Worm (Caenorhabditis elegans) whole organism, L2 larva: Measurements from ENCODE around the gene F13H10.3.

Experiments used
- C34F6.9 ChIP-seq: fragments of 150-350 bp; optimal IDR thresholded peaks from 2 replicates; lab custom pipeline; 2014; ENCODE audit warnings: missing biosample characterization, missing genetic modification characterization
- F13H6.1 ChIP-seq: sonication (generic microtip); optimal IDR thresholded peaks from 2 replicates; lab custom pipeline; 2016; ENCODE audit warnings: missing genetic modification characterization, missing compliant biosample characterization
- R02D3.7 ChIP-seq: fragments of 150-350 bp; optimal IDR thresholded peaks from 2 replicates; lab custom pipeline; 2014; ENCODE audit warnings: missing biosample characterization, missing genetic modification characterization
- Y55F3AM.14 ChIP-seq: fragments of 200-800 bp; sonication (Bioruptor generic); optimal IDR thresholded peaks from 2 replicates; lab custom pipeline; 2018; ENCODE audit warnings: mild to moderate bottlenecking, missing genetic modification characterization, missing compliant biosample characterization
- ZK546.5 ChIP-seq: sonication (generic microtip); optimal IDR thresholded peaks from 2 replicates; lab custom pipeline; 2017; ENCODE audit warnings: missing biosample characterization, missing genetic modification characterization
- alr-1 ChIP-seq: fragments of 150-350 bp; optimal IDR thresholded peaks from 2 replicates; lab custom pipeline; 2014; ENCODE audit warnings: missing biosample characterization, missing genetic modification characterization
- aly-2 ChIP-seq: fragments of 150-350 bp; optimal IDR thresholded peaks from 2 replicates; lab custom pipeline; 2014; ENCODE audit warnings: missing biosample characterization, missing genetic modification characterization
- ama-1 ChIP-seq: fragments of 150-350 bp; optimal IDR thresholded peaks from 2 replicates; lab custom pipeline; 2018; ENCODE audit warnings: inconsistent platforms
- blmp-1 ChIP-seq: sonication (generic microtip); optimal IDR thresholded peaks from 2 replicates; lab custom pipeline; 2017; ENCODE audit warnings: missing genetic modification characterization, mild to moderate bottlenecking, missing compliant biosample characterization, antibody characterized with exemption, moderate library complexity; ENCODE audit not compliant: insufficient read depth
- crh-2 ChIP-seq: sonication (generic microtip); optimal IDR thresholded peaks from 2 replicates; lab custom pipeline; 2017; ENCODE audit warnings: missing biosample characterization, missing genetic modification characterization
- dmd-4 ChIP-seq: sonication (generic microtip); optimal IDR thresholded peaks from 2 replicates; lab custom pipeline; 2017; ENCODE audit warnings: missing biosample characterization, missing genetic modification characterization
- egl-27 ChIP-seq: sonication (generic microtip); optimal IDR thresholded peaks from 3 replicates; lab custom pipeline; 2017; ENCODE audit warnings: missing biosample characterization, missing genetic modification reagents, missing genetic modification characterization
- elt-1 ChIP-seq: fragments of 150-350 bp; optimal IDR thresholded peaks from 2 replicates; lab custom pipeline; 2014; ENCODE audit warnings: missing biosample characterization, missing genetic modification characterization
- fos-1 ChIP-seq: fragments of 150-350 bp; optimal IDR thresholded peaks from 2 replicates; lab custom pipeline; 2014; ENCODE audit warnings: missing biosample characterization, missing genetic modification characterization
- lin-11 ChIP-seq: fragments of 150-350 bp; sonication (generic microtip); optimal IDR thresholded peaks from 2 replicates; lab custom pipeline; 2014; ENCODE audit warnings: missing biosample characterization, missing genetic modification characterization, inconsistent platforms, mixed read lengths
- lin-13 ChIP-seq: fragments of 150-350 bp; optimal IDR thresholded peaks from 2 replicates; lab custom pipeline; 2014; ENCODE audit warnings: missing biosample characterization, missing genetic modification reagents, missing genetic modification characterization
- lin-39 ChIP-seq: fragments of 150-350 bp; optimal IDR thresholded peaks from 2 replicates; lab custom pipeline; 2014; ENCODE audit warnings: missing biosample characterization, missing genetic modification reagents, missing genetic modification characterization
- lsy-2 ChIP-seq, 2 experiments: fragments of 150-350 bp in 1 of 2; sonication (generic microtip) in 1 of 2; optimal IDR thresholded peaks; 2 replicates each; lab custom pipeline; 2014 to 2017; ENCODE audit warnings: missing biosample characterization in 2 of 2, missing genetic modification characterization in 2 of 2
- mab-5 ChIP-seq: fragments of 150-350 bp; optimal IDR thresholded peaks from 2 replicates; lab custom pipeline; 2014; ENCODE audit warnings: missing biosample characterization, missing genetic modification characterization
- mbf-1 ChIP-seq: sonication (generic microtip); optimal IDR thresholded peaks from 2 replicates; lab custom pipeline; 2017; ENCODE audit warnings: missing biosample characterization, missing genetic modification characterization
- mdl-1 ChIP-seq, 2 experiments: fragments of 150-350 bp in 1 of 2; sonication (generic microtip) in 1 of 2; optimal IDR thresholded peaks; 2 replicates each; lab custom pipeline; 2017; ENCODE audit warnings: missing biosample characterization in 2 of 2, missing genetic modification characterization in 2 of 2
- nhr-11 ChIP-seq: fragments of 150-350 bp; optimal IDR thresholded peaks from 2 replicates; lab custom pipeline; 2014; ENCODE audit warnings: missing biosample characterization, missing genetic modification characterization
- nhr-12 ChIP-seq: fragments of 150-350 bp; optimal IDR thresholded peaks from 2 replicates; lab custom pipeline; 2014; ENCODE audit warnings: missing biosample characterization, missing genetic modification characterization
- nhr-129 ChIP-seq: fragments of 150-350 bp; optimal IDR thresholded peaks from 2 replicates; lab custom pipeline; 2014; ENCODE audit warnings: missing biosample characterization, missing genetic modification characterization
- nhr-21 ChIP-seq: fragments of 150-350 bp; optimal IDR thresholded peaks from 2 replicates; lab custom pipeline; 2014; ENCODE audit warnings: missing biosample characterization, missing genetic modification characterization
- nhr-25 ChIP-seq: fragments of 150-350 bp; sonication (generic microtip); optimal IDR thresholded peaks from 3 replicates; lab custom pipeline; 2014; ENCODE audit warnings: missing biosample characterization, missing genetic modification characterization
- peb-1 ChIP-seq: fragments of 150-350 bp; optimal IDR thresholded peaks from 2 replicates; lab custom pipeline; 2014; ENCODE audit warnings: missing biosample characterization, missing genetic modification characterization
- sem-4 ChIP-seq: fragments of 150-350 bp; optimal IDR thresholded peaks from 2 replicates; lab custom pipeline; 2014; ENCODE audit warnings: missing biosample characterization, missing genetic modification reagents, missing genetic modification characterization
- skn-1 ChIP-seq: sonication (generic microtip); optimal IDR thresholded peaks from 2 replicates; lab custom pipeline; 2017; ENCODE audit warnings: missing biosample characterization, missing genetic modification characterization
- sma-3 ChIP-seq: sonication (generic microtip); optimal IDR thresholded peaks from 2 replicates; lab custom pipeline; 2016; ENCODE audit warnings: missing genetic modification reagents, missing genetic modification characterization, missing compliant biosample characterization
- sma-9 ChIP-seq, 2 experiments: fragments of 150-350 bp in 1 of 2; sonication (generic microtip) in 1 of 2; optimal IDR thresholded peaks; 2 replicates each; lab custom pipeline; 2014 to 2016; ENCODE audit warnings: missing genetic modification characterization in 2 of 2, mild to moderate bottlenecking in 1 of 2, missing biosample characterization in 1 of 2, missing compliant biosample characterization in 1 of 2, missing genetic modification reagents in 1 of 2, moderate library complexity in 1 of 2
- snpc-4 ChIP-seq: fragments of 150-350 bp; optimal IDR thresholded peaks from 2 replicates; lab custom pipeline; 2014; ENCODE audit warnings: missing biosample characterization, missing genetic modification characterization
- zag-1 ChIP-seq: fragments of 150-350 bp; optimal IDR thresholded peaks from 2 replicates; lab custom pipeline; 2014; ENCODE audit warnings: missing biosample characterization, missing genetic modification characterization
- ztf-11 ChIP-seq: sonication (generic microtip); optimal IDR thresholded peaks from 2 replicates; lab custom pipeline; 2017; ENCODE audit warnings: missing biosample characterization, missing genetic modification characterization
- ztf-4 ChIP-seq: fragments of 150-350 bp; optimal IDR thresholded peaks from 2 replicates; lab custom pipeline; 2014; ENCODE audit warnings: missing biosample characterization, missing genetic modification characterization

The F13H10.3 gene

DNA sequence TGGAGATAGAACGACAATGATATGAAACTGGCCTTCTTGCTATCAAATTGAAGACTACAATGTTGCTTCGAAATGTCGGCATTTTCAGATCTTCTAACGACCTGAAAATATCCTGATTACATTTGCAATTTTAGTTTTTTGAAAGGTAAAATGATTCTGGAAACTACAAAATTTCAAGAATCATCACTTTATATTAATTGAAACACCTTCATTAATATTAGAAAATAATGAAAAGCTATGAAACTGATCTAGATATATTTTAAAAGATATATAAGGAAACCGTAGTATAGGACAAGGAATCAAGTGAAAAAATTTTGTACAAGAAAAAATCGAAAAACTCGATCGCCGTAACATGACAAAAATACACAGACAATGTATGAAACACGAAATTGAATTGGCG is 3.8 kb downstream of the F13H10.3 start, which contains the start of gene ndx-9:
TSS of gene ndx-9 (minus strand) at position 101 of the 400 bp plus-strand sequence.
- TF ChIP-seq skn-1 (tag; lab: Kevin White, UChicago) (no peak), ztf-4 (tag; lab: Kevin White, UChicago) (no peak), zag-1 (tag; lab: Kevin White, UChicago) (no peak), nhr-12 (tag; lab: Kevin White, UChicago) (no peak), dmd-4 (tag; lab: Kevin White, UChicago) (no peak), F13H6.1 (tag; lab: Kevin White, UChicago) (no peak), peb-1 (tag; lab: Kevin White, UChicago) (no peak), R02D3.7 (tag; lab: Kevin White, UChicago) (no peak), lin-13 (GFP tag; lab: Kevin White, UChicago) (no peak), crh-2 (tag; lab: Kevin White, UChicago) (no peak), elt-1 (tag; lab: Kevin White, UChicago) (no peak), sem-4 (tag; lab: Kevin White, UChicago) (no peak), mab-5 (tag; lab: Kevin White, UChicago) (no peak), mdl-1 (tag; optimal IDR thresholded peaks at IDR 0.05; lab: Kevin White, UChicago) (no peak), mbf-1 (tag; lab: Kevin White, UChicago) (no peak)

DNA sequence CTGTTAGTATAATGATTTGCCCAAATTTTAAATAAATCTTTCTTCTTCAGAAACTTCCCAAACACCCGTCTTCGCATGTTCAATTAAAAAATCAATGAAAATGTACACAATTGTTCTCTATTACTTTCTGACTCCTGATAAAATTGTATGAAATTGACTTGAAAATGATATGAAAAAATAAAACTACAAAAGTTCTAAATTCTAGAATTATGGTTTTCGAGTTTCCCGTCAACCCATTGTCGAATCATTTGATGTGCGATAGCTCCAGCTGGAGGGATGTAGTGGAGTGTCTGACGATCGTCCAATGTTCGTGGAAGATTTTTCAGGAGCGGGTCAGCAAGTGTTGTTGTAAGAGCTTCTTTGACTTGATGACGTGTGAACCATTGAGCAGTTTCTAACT is 5.8 kb downstream of the F13H10.3 start:
- TF ChIP-seq fos-1 (tag; lab: Kevin White, UChicago) (no peak), elt-1 (tag; lab: Kevin White, UChicago) (no peak), nhr-11 (no peak)

DNA sequence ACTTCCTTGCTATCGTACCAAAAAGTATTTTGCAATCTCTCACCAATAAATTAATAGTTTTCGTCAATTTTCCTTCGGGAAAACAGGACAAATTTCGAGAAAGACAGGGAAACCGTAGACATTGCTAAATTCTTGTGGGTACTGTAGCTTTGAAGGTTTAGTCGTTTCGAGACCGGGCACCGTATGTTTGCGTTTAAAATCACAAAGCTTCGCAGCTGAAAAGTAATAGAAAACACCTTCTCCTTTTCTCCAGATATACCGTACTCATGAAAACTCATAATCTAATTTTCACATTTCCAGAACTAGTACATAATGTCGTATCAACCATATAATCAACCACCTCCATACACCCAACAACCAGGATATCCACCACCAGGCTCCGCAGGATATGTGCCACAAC is 6.8 kb downstream of the F13H10.3 start, which contains the start of gene F13H10.6:
TSS of gene F13H10.6 (plus strand) at position 301 of the 400 bp plus-strand sequence.
- TF ChIP-seq F13H6.1 (tag; lab: Kevin White, UChicago) = no peak
- no peak for TF ChIP-seq egl-27 (tag; lab: Kevin White, UChicago)
- TF ChIP-seq nhr-129 (tag; lab: Kevin White, UChicago) = no peak
- no peak for TF ChIP-seq ama-1 (lab: Kevin White, UChicago)
- TF ChIP-seq lsy-2 (tag; optimal IDR thresholded peaks at IDR 0.05; lab: Kevin White, UChicago) = no peak
- no peak for TF ChIP-seq aly-2 (tag; lab: Kevin White, UChicago)
- TF ChIP-seq sma-9 (GFP tag; optimal IDR thresholded peaks at IDR 0.05; lab: Kevin White, UChicago) = no peak
- no peak for TF ChIP-seq sma-9 (tag; optimal IDR thresholded peaks at IDR 0.05; lab: Kevin White, UChicago)

DNA sequence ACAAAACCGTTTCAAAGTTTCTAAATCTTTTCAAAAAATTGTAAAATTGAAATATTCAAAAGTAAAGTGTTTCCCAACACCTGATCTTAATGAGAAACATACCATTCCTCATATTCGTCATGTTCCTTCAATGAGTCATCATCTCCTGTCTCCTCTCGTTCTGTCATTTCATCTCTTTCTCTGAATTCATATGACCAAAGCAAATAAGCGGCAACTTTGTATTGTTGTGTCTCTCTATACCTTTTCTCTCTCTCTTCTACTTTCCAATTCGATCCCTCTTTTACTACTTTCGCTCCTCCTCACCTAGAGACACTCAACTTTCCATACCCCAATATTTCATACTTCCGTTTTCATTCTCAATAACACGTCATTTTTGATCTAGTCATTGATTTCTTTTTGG is 7.5 kb downstream of the F13H10.3 start:
- TF ChIP-seq alr-1 (tag; lab: Kevin White, UChicago) = no peak
- TF ChIP-seq C34F6.9 (tag; lab: Kevin White, UChicago) = peak; percentile 2
- no peak for TF ChIP-seq ZK546.5 (tag; lab: Kevin White, UChicago)
- no peak for TF ChIP-seq elt-1 (tag; lab: Kevin White, UChicago)
- TF ChIP-seq fos-1 (tag; lab: Kevin White, UChicago) = peak; percentile 78
- peak; percentile 66 for TF ChIP-seq nhr-25 (tag; lab: Kevin White, UChicago)
- no peak for TF ChIP-seq aly-2 (tag; lab: Kevin White, UChicago)
- no peak for TF ChIP-seq ztf-4 (tag; lab: Kevin White, UChicago)
- peak; percentile 32 for TF ChIP-seq nhr-21
- peak; percentile 48 for TF ChIP-seq sma-3 (GFP tag; lab: Kevin White, UChicago)
- TF ChIP-seq zag-1 (tag; lab: Kevin White, UChicago) = no peak
- no peak for TF ChIP-seq snpc-4 (tag; lab: Kevin White, UChicago)
- no peak for TF ChIP-seq lin-11 (tag; lab: Kevin White, UChicago)
- TF ChIP-seq peb-1 (tag; lab: Kevin White, UChicago) = no peak
- no peak for TF ChIP-seq lin-39 (tag; lab: Kevin White, UChicago)
- TF ChIP-seq ama-1 (lab: Kevin White, UChicago) = no peak
- no peak for TF ChIP-seq dmd-4 (tag; lab: Kevin White, UChicago)
- no peak for TF ChIP-seq Y55F3AM.14 (GFP tag; lab: Kevin White, UChicago)
- no peak for TF ChIP-seq ztf-11 (tag; lab: Kevin White, UChicago)
- peak; percentile 24 for TF ChIP-seq sma-9 (GFP tag; optimal IDR thresholded peaks at IDR 0.05; lab: Kevin White, UChicago)
- no peak for TF ChIP-seq sma-9 (tag; optimal IDR thresholded peaks at IDR 0.05; lab: Kevin White, UChicago)
- peak; percentile 89 for TF ChIP-seq blmp-1 (tag; lab: Kevin White, UChicago)
- TF ChIP-seq crh-2 (tag; lab: Kevin White, UChicago) = peak; percentile 33
- TF ChIP-seq lsy-2 (tag; optimal IDR thresholded peaks at IDR 0.05; lab: Kevin White, UChicago) = no peak
- TF ChIP-seq nhr-129 (tag; lab: Kevin White, UChicago) = peak; percentile 75
- peak; percentile 1 for TF ChIP-seq F13H6.1 (tag; lab: Kevin White, UChicago)
- no peak for TF ChIP-seq nhr-11
